Fruit fly (Drosophila melanogaster) whole organism, pupa: ENCODE data around the gene Sidpn.

Source experiments
- CG13204 ChIP-seq: fragments of 200-800 bp; sonication (Bioruptor generic); optimal IDR thresholded peaks from 2 replicates; lab custom pipeline; 2018; ENCODE audit warnings: missing biosample characterization, mild to moderate bottlenecking, missing genetic modification characterization, moderate library complexity
- CG14655 ChIP-seq: fragments of 200-800 bp; sonication (Bioruptor generic); optimal IDR thresholded peaks from 3 replicates; lab custom pipeline; 2017; ENCODE audit warnings: mild to moderate bottlenecking, missing biosample characterization, missing genetic modification reagents, missing genetic modification characterization
- CG17806 ChIP-seq: fragments of 200-800 bp; sonication (Bioruptor generic); optimal IDR thresholded peaks from 2 replicates; lab custom pipeline; 2018; ENCODE audit warnings: missing biosample characterization, mild to moderate bottlenecking, missing genetic modification characterization, moderate library complexity
- CG8159 ChIP-seq: fragments of 200-800 bp; sonication (Bioruptor generic); optimal IDR thresholded peaks from 3 replicates; lab custom pipeline; 2018; ENCODE audit warnings: missing biosample characterization, mild to moderate bottlenecking, missing genetic modification characterization, moderate library complexity
- CG9948 ChIP-seq: fragments of 200-800 bp; sonication (Bioruptor generic); optimal IDR thresholded peaks from 2 replicates; lab custom pipeline; 2018; ENCODE audit warnings: missing biosample characterization, mild to moderate bottlenecking, missing genetic modification characterization, moderate library complexity
- D1 ChIP-seq: fragments of 200-800 bp; sonication (Bioruptor generic); optimal IDR thresholded peaks from 2 replicates; lab custom pipeline; 2018; ENCODE audit warnings: missing biosample characterization, mild to moderate bottlenecking, missing genetic modification characterization, moderate library complexity
- EcR ChIP-seq: fragments of 200-800 bp; sonication (Bioruptor generic); optimal IDR thresholded peaks from 3 replicates; lab custom pipeline; 2019; ENCODE audit warnings: missing biosample characterization, missing genetic modification characterization, mild to moderate bottlenecking, moderate library complexity, missing genetic modification reagents
- Ets98B ChIP-seq: fragments of 200-800 bp; sonication (Bioruptor generic); IDR thresholded peaks from 2 replicates; pipeline ENCODE4 v1.3.6; 2022; ENCODE audit warnings: missing biosample characterization, missing genetic modification characterization
- Pif1A ChIP-seq: fragments of 200-800 bp; sonication (Bioruptor generic); optimal IDR thresholded peaks from 3 replicates; lab custom pipeline; 2016; ENCODE audit warnings: missing biosample characterization, missing genetic modification characterization
- Snoo ChIP-seq: fragments of 200-800 bp; sonication (Bioruptor generic); optimal IDR thresholded peaks from 3 replicates; lab custom pipeline; 2017; ENCODE audit warnings: missing biosample characterization, mild to moderate bottlenecking, missing genetic modification characterization, inconsistent platforms
- fd96Ca ChIP-seq: fragments of 200-800 bp; sonication (Bioruptor generic); IDR thresholded peaks from 3 replicates; pipeline ENCODE4 v1.3.6; 2022; ENCODE audit warnings: missing biosample characterization, missing genetic modification characterization
- gl ChIP-seq: fragments of 200-800 bp; sonication (Bioruptor generic); optimal IDR thresholded peaks from 2 replicates; lab custom pipeline; 2018; ENCODE audit warnings: missing biosample characterization, mild to moderate bottlenecking, missing genetic modification characterization
- rn ChIP-seq: fragments of 200-800 bp; sonication (Bioruptor generic); IDR thresholded peaks from 2 replicates; pipeline ENCODE4 v1.3.6; 2022; ENCODE audit warnings: missing biosample characterization, missing genetic modification characterization

DNA sequence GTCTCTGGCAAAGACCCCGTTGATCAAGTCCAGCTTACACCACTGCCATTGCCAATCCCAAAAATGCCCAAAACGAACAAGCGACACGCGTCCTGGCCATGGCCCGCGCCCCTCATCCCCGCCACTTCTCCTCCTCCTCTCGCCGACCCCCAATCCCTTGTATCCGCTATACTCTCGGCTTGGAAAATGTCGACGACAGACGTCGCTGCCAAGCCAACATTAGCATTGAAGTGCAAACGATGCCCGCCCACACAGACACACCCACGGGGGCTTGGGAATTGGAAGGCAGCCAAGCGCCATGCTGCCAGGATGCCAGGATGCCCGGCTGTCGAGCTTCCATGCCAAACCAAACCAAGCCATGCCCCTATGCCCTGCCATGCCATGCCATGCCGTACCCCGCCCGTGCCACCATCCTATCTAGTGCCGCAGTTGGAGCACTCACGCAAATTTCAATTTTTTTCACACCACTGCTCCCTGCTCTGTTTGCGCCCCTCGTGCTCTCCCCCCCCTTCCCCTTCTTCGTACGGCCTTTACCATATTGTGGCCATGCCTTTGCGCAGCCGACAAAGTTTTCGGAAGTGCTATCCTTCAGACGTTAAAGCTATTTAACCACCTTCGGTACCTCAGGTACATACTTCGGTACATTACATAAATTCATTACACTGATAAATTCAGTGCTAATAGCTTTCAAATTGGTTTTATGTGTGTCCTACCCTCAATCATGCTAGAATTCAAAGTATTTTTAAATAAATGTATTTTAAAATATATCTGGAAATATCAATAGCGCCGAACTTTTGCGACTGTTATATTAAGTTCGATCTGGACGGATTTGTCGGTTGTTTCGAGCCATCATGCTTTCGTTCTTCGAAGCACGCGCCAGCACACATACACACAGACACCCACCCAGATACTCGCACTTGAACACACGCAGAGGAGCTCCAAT is 6.0 kb upstream of the Sidpn start:
- TF ChIP-seq rn (no peak), CG8159 (tag; lab: Kevin White, UChicago) (peak; percentile 89), Snoo (tag; lab: Kevin White, UChicago) (peak; percentile 87), CG17806 (peak; percentile 78), D1 (tag; lab: Kevin White, UChicago) (peak; percentile 30), gl (tag; lab: Kevin White, UChicago) (peak; percentile 75), CG14655 (GFP tag; lab: Kevin White, UChicago) (peak; percentile 86), Ets98B (GFP tag; lab: Robert Waterston, UW) (no peak), CG13204 (GFP tag; lab: Kevin White, UChicago) (peak; percentile 72), fd96Ca (GFP tag; lab: Robert Waterston, UW) (no peak; the same call in 2 of the 3 replicates), CG9948 (peak; percentile 85), Pif1A (peak; percentile 81), EcR (GFP tag; lab: Kevin White, UChicago) (peak; percentile 9)
